Fruit fly (Drosophila melanogaster) whole organism, embryonic: ENCODE results near the gene CG14965.

Experiments used
- Asciz ChIP-seq: fragments of 200-800 bp; sonication (Bioruptor generic); optimal IDR thresholded peaks from 2 replicates; lab custom pipeline; 2017; ENCODE audit warnings: missing biosample characterization, mild to moderate bottlenecking, missing genetic modification characterization, missing genetic modification reagents
- CG10267 ChIP-seq: fragments of 200-800 bp; sonication (Bioruptor generic); optimal IDR thresholded peaks from 2 replicates; lab custom pipeline; 2018; ENCODE audit warnings: missing biosample characterization, mild to moderate bottlenecking, missing genetic modification characterization, moderate library complexity
- CG10979 ChIP-seq: fragments of 200-800 bp; sonication (Bioruptor generic); optimal IDR thresholded peaks from 2 replicates; lab custom pipeline; 2018; ENCODE audit warnings: missing biosample characterization, mild to moderate bottlenecking, missing genetic modification characterization, moderate library complexity
- CG1529 ChIP-seq: fragments of 200-800 bp; sonication (Bioruptor generic); optimal IDR thresholded peaks from 3 replicates; lab custom pipeline; 2018; ENCODE audit warnings: missing biosample characterization, missing genetic modification characterization
- CG17568 ChIP-seq: fragments of 200-800 bp; sonication (Bioruptor generic); optimal IDR thresholded peaks from 2 replicates; lab custom pipeline; 2018; ENCODE audit warnings: missing biosample characterization, mild to moderate bottlenecking, missing genetic modification characterization, moderate library complexity
- CG2712 ChIP-seq: fragments of 200-800 bp; optimal IDR thresholded peaks from 3 replicates; lab custom pipeline; 2019; ENCODE audit warnings: missing biosample characterization, mild to moderate bottlenecking, missing genetic modification characterization, moderate library complexity
- CG2875 ChIP-seq: fragments of 200-800 bp; sonication (Bioruptor generic); optimal IDR thresholded peaks from 2 replicates; lab custom pipeline; 2017; ENCODE audit warnings: missing biosample characterization, mild to moderate bottlenecking, missing genetic modification characterization, missing genetic modification reagents
- CG31441 ChIP-seq: fragments of 200-800 bp; sonication (Bioruptor generic); IDR thresholded peaks from 2 replicates; pipeline ENCODE4 v1.3.6; 2022; ENCODE audit warnings: missing biosample characterization, missing genetic modification characterization
- CG33557 ChIP-seq: fragments of 200-800 bp; sonication (Bioruptor generic); optimal IDR thresholded peaks from 2 replicates; lab custom pipeline; 2019; ENCODE audit warnings: missing biosample characterization, mild to moderate bottlenecking, missing genetic modification characterization, moderate library complexity
- CG5953 ChIP-seq: fragments of 200-800 bp; sonication (Bioruptor generic); IDR thresholded peaks from 2 replicates; pipeline ENCODE4 v1.3.6; 2022; ENCODE audit warnings: missing biosample characterization, missing genetic modification characterization
- CG6689 ChIP-seq: fragments of 200-800 bp; sonication (Bioruptor generic); IDR thresholded peaks from 2 replicates; pipeline ENCODE4 v1.3.6; 2022; ENCODE audit warnings: missing biosample characterization, missing genetic modification characterization
- CG6765 ChIP-seq: fragments of 200-800 bp; sonication (Bioruptor generic); optimal IDR thresholded peaks from 3 replicates; lab custom pipeline; 2017; ENCODE audit warnings: missing biosample characterization, mild to moderate bottlenecking, missing genetic modification characterization
- CG6854 ChIP-seq: fragments of 200-800 bp; sonication (Bioruptor generic); optimal IDR thresholded peaks from 3 replicates; lab custom pipeline; 2017; ENCODE audit warnings: missing biosample characterization, mild to moderate bottlenecking, missing genetic modification characterization
- CG7745 ChIP-seq: fragments of 200-800 bp; sonication (Bioruptor generic); optimal IDR thresholded peaks from 2 replicates; lab custom pipeline; 2018; ENCODE audit warnings: missing biosample characterization, mild to moderate bottlenecking, missing genetic modification characterization, moderate library complexity
- D ChIP-seq, 2 experiments: fragments of 200-800 bp in 1 of 2; fragments of >200 bp in 1 of 2; sonication (Bioruptor generic) in 1 of 2; optimal IDR thresholded peaks; 2 replicates in 1 of 2; 3 replicates in 1 of 2; lab custom pipeline; 2017; ENCODE audit warnings: mild to moderate bottlenecking in 1 of 2, missing biosample characterization in 1 of 2, missing genetic modification characterization in 1 of 2, missing genetic modification reagents in 1 of 2
- Deaf1 ChIP-seq: fragments of 200-800 bp; optimal IDR thresholded peaks from 3 replicates; lab custom pipeline; 2019; ENCODE audit warnings: missing biosample characterization, mild to moderate bottlenecking, missing genetic modification characterization, moderate library complexity
- Gug ChIP-seq: fragments of 200-800 bp; sonication (Bioruptor generic); IDR thresholded peaks from 4 replicates; pipeline ENCODE4 v1.3.6; 2022; ENCODE audit warnings: missing biosample characterization, missing genetic modification characterization
- HLHmδ ChIP-seq: fragments of 200-800 bp; sonication (Bioruptor generic); optimal IDR thresholded peaks from 2 replicates; lab custom pipeline; 2018; ENCODE audit warnings: missing biosample characterization, mild to moderate bottlenecking, missing genetic modification characterization, moderate library complexity
- Hr39 ChIP-seq: fragments of >200 bp; optimal IDR thresholded peaks from 2 replicates; lab custom pipeline; 2017
- MTF-1 ChIP-seq: fragments of 200-800 bp; sonication (Bioruptor generic); optimal IDR thresholded peaks from 2 replicates; lab custom pipeline; 2018; ENCODE audit warnings: missing biosample characterization, mild to moderate bottlenecking, missing genetic modification characterization, borderline replicate concordance
- NC2β ChIP-seq: fragments of 200-800 bp; sonication (Bioruptor generic); optimal IDR thresholded peaks from 2 replicates; lab custom pipeline; 2016; ENCODE audit warnings: missing biosample characterization, missing genetic modification characterization
- Ravus ChIP-seq: fragments of 200-800 bp; sonication (Bioruptor generic); IDR thresholded peaks from 2 replicates; pipeline ENCODE4 v1.3.6; 2022; ENCODE audit warnings: missing biosample characterization, missing genetic modification characterization
- al ChIP-seq: fragments of 200-800 bp; sonication (Bioruptor generic); IDR thresholded peaks from 2 replicates; pipeline ENCODE4 v1.3.6; 2022; ENCODE audit warnings: missing biosample characterization, missing genetic modification characterization
- bigmax ChIP-seq: fragments of 200-800 bp; sonication (Bioruptor generic); optimal IDR thresholded peaks from 2 replicates; lab custom pipeline; 2018; ENCODE audit warnings: missing biosample characterization, mild to moderate bottlenecking, missing genetic modification characterization
- crol ChIP-seq: fragments of 200-800 bp; sonication (Bioruptor generic); IDR thresholded peaks from 2 replicates; pipeline ENCODE4 v1.3.6; 2022; ENCODE audit warnings: missing biosample characterization, missing genetic modification characterization
- emc ChIP-seq: fragments of 200-800 bp; sonication (Bioruptor generic); optimal IDR thresholded peaks from 2 replicates; lab custom pipeline; 2016; ENCODE audit warnings: missing biosample characterization, missing genetic modification characterization
- gcm ChIP-seq: fragments of 200-800 bp; sonication (Bioruptor generic); optimal IDR thresholded peaks from 2 replicates; lab custom pipeline; 2019; ENCODE audit warnings: missing biosample characterization, mild to moderate bottlenecking, missing genetic modification characterization, moderate library complexity
- kah ChIP-seq: fragments of 200-800 bp; sonication (Bioruptor generic); optimal IDR thresholded peaks from 2 replicates; lab custom pipeline; 2018; ENCODE audit warnings: missing biosample characterization, mild to moderate bottlenecking, missing genetic modification characterization
- kni ChIP-seq: fragments of 200-800 bp; sonication (Bioruptor generic); optimal IDR thresholded peaks from 3 replicates; lab custom pipeline; 2017; ENCODE audit warnings: mild to moderate bottlenecking, missing biosample characterization, missing genetic modification reagents, missing genetic modification characterization
- lilli ChIP-seq: fragments of 200-800 bp; sonication (Bioruptor generic); optimal IDR thresholded peaks from 3 replicates; lab custom pipeline; 2016; ENCODE audit warnings: missing biosample characterization, missing genetic modification characterization
- nerfin-1 ChIP-seq: fragments of 200-800 bp; sonication (Bioruptor generic); optimal IDR thresholded peaks from 3 replicates; lab custom pipeline; 2019; ENCODE audit warnings: missing biosample characterization, mild to moderate bottlenecking, missing genetic modification characterization, moderate library complexity
- oc ChIP-seq: fragments of 200-800 bp; sonication (Bioruptor generic); optimal IDR thresholded peaks from 2 replicates; lab custom pipeline; 2018; ENCODE audit warnings: missing biosample characterization, mild to moderate bottlenecking, missing genetic modification characterization, moderate library complexity
- otp ChIP-seq: fragments of 200-800 bp; sonication (Bioruptor generic); IDR thresholded peaks from 3 replicates; pipeline ENCODE4, ENCODE4 v1.3.6; 2022; ENCODE audit warnings: missing biosample characterization, missing genetic modification characterization
- sim ChIP-seq: fragments of 200-800 bp; sonication (Bioruptor generic); IDR thresholded peaks from 2 replicates; pipeline ENCODE4 v1.3.6; 2022; ENCODE audit warnings: missing biosample characterization, missing genetic modification characterization
- tup ChIP-seq: fragments of 200-800 bp; sonication (Bioruptor generic); optimal IDR thresholded peaks from 2 replicates; lab custom pipeline; 2016; ENCODE audit warnings: missing biosample characterization, mild to moderate bottlenecking, missing genetic modification characterization, moderate library complexity
- zfh1 ChIP-seq: fragments of 200-800 bp; sonication (Bioruptor generic); IDR thresholded peaks from 3 replicates; pipeline ENCODE4 v1.3.6; 2022; ENCODE audit warnings: missing biosample characterization, missing genetic modification characterization
- zfh2 ChIP-seq: fragments of 200-800 bp; sonication (Bioruptor generic); optimal IDR thresholded peaks from 2 replicates; lab custom pipeline; 2016; ENCODE audit warnings: missing biosample characterization, missing genetic modification characterization

Gene CG14965

dm6 chr3L:3141411-3141810, 50.9 kb downstream of the CG14965 start (continued):
- peak; percentile 30 for TF ChIP-seq CG2875 (GFP tag; lab: Kevin White, UChicago)
- TF ChIP-seq CG2712: peak; percentile 34
- TF ChIP-seq kah: peak; percentile 5
- TF ChIP-seq Hr39 (lab: Kevin White, UChicago): no peak
- peak; percentile 53; the same call in 1 of the 2 replicates for TF ChIP-seq crol
- TF ChIP-seq CG10267 (tag; lab: Kevin White, UChicago): peak; percentile 5
- no peak for TF ChIP-seq Gug (GFP tag; lab: Robert Waterston, UW)
- TF ChIP-seq HLHmδ (GFP tag; lab: Kevin White, UChicago): peak; percentile 93
- TF ChIP-seq gcm (GFP tag; lab: Kevin White, UChicago): peak; percentile 64
- TF ChIP-seq Asciz (GFP tag; lab: Kevin White, UChicago): peak; percentile 8
- TF ChIP-seq Ravus (GFP tag; lab: Robert Waterston, UW): no peak
- TF ChIP-seq D (optimal IDR thresholded peaks at IDR 0.05; lab: Kevin White, UChicago): no peak
- no peak for TF ChIP-seq D (GFP tag; optimal IDR thresholded peaks at IDR 0.05; lab: Kevin White, UChicago)
- no peak for TF ChIP-seq emc (GFP tag; lab: Kevin White, UChicago)
- peak; percentile 11; the same call in 1 of the 3 replicates for TF ChIP-seq otp (GFP tag; lab: Robert Waterston, UW)
- TF ChIP-seq CG33557 (GFP tag; lab: Kevin White, UChicago): peak; percentile 91
- no peak for TF ChIP-seq CG5953 (GFP tag; lab: Robert Waterston, UW)
- TF ChIP-seq CG10979 (tag; lab: Kevin White, UChicago): peak; percentile 14
- TF ChIP-seq CG6689: no peak
- TF ChIP-seq kni (GFP tag; lab: Kevin White, UChicago): peak; percentile 87
- no peak for TF ChIP-seq al (GFP tag; lab: Robert Waterston, UW)
- no peak for TF ChIP-seq zfh2 (GFP tag; lab: Kevin White, UChicago)
- peak; percentile 7 for TF ChIP-seq Deaf1 (tag; lab: Kevin White, UChicago)
- TF ChIP-seq nerfin-1 (tag; lab: Kevin White, UChicago): peak; percentile 29
- TF ChIP-seq CG6765 (GFP tag; lab: Kevin White, UChicago): no peak
- peak; percentile 10 for TF ChIP-seq MTF-1 (GFP tag; lab: Kevin White, UChicago)
- peak; percentile 9; the same call in 1 of the 3 replicates for TF ChIP-seq zfh1 (GFP tag; lab: Robert Waterston, UW)
- peak; percentile 28; the same call in 1 of the 2 replicates for TF ChIP-seq CG31441 (GFP tag; lab: Robert Waterston, UW)
- peak; percentile 36; the same call in 1 of the 2 replicates for TF ChIP-seq sim
- TF ChIP-seq tup (GFP tag; lab: Kevin White, UChicago): no peak
- no peak for TF ChIP-seq bigmax (GFP tag; lab: Kevin White, UChicago)
- TF ChIP-seq lilli (GFP tag; lab: Kevin White, UChicago): no peak
- no peak for TF ChIP-seq NC2β (GFP tag; lab: Kevin White, UChicago)
- TF ChIP-seq oc (tag; lab: Kevin White, UChicago): peak; percentile 0
- TF ChIP-seq CG17568 (GFP tag; lab: Kevin White, UChicago): peak; percentile 32
- TF ChIP-seq CG6854 (GFP tag; lab: Kevin White, UChicago): no peak
- peak; percentile 64 for TF ChIP-seq CG7745 (tag; lab: Kevin White, UChicago)
- peak; percentile 4 for TF ChIP-seq CG1529 (GFP tag; lab: Kevin White, UChicago)
